Worm (Caenorhabditis elegans): Measurements from ENCODE around the gene exp-2.

ce11 chrV:6128355-6128754 lies 2.8 kb upstream of the exp-2 start:
- TF ChIP-seq dmd-4 (tag; optimal IDR thresholded peaks at IDR 0.05): no peak
- no peak for TF ChIP-seq crh-2 (tag; optimal IDR thresholded peaks at IDR 0.05)
- TF ChIP-seq nhr-21 (tag; optimal IDR thresholded peaks at IDR 0.05): no peak
- no peak for TF ChIP-seq nhr-10 (tag; optimal IDR thresholded peaks at IDR 0.05)
- TF ChIP-seq snpc-4 (tag; optimal IDR thresholded peaks at IDR 0.05): no peak
- no peak for TF ChIP-seq nhr-12 (tag; optimal IDR thresholded peaks at IDR 0.05)
- no peak for TF ChIP-seq ZK546.5 (tag; optimal IDR thresholded peaks at IDR 0.05)
- no peak for TF ChIP-seq lin-11 (tag; optimal IDR thresholded peaks at IDR 0.05)
- no peak for TF ChIP-seq nhr-129 (tag; optimal IDR thresholded peaks at IDR 0.05)

Measured in whole organism, L2 larva.